Worm (Caenorhabditis elegans): ENCODE measurements around the gene F28H7.8.

Gene F28H7.8

ce11 chrV:10794463-10794862 lies 35.7 kb downstream of the F28H7.8 start:
- TF ChIP-seq mep-1 (tag; optimal IDR thresholded peaks at IDR 0.05) (no peak), mls-2 (tag; optimal IDR thresholded peaks at IDR 0.05) (no peak), ztf-11 (tag; optimal IDR thresholded peaks at IDR 0.05) (no peak), nhr-28 (tag; optimal IDR thresholded peaks at IDR 0.05) (no peak), ceh-83 (GFP tag; optimal IDR thresholded peaks at IDR 0.05) (no peak), pha-4 (tag; optimal IDR thresholded peaks at IDR 0.05) (no peak), flh-1 (GFP tag; optimal IDR thresholded peaks at IDR 0.05) (no peak), ceh-39 (tag; optimal IDR thresholded peaks at IDR 0.05) (no peak), unc-39 (tag; optimal IDR thresholded peaks at IDR 0.05) (no peak)

- TF ChIP-seq zip-8 (tag; optimal IDR thresholded peaks at IDR 0.05) (no peak), nhr-76 (tag; optimal IDR thresholded peaks at IDR 0.05) (no peak), bed-3 (GFP tag; optimal IDR thresholded peaks at IDR 0.05) (no peak), flh-1 (GFP tag; optimal IDR thresholded peaks at IDR 0.05) (no peak), mab-5 (tag; optimal IDR thresholded peaks at IDR 0.05) (no peak)
These were observed 36.7 kb downstream of the F28H7.8 start, which contains the start of gene D1054.19 for ce11 chrV:10795494-10795893. Gene D1054.19, plus strand, starts transcription at chrV:10795794.

ce11 chrV:10798090-10798489 lies 39.3 kb downstream of the F28H7.8 start, which contains the start of gene srh-184:
Gene srh-184, minus strand, starts transcription at chrV:10798190.
- TF ChIP-seq ztf-11 (tag; optimal IDR thresholded peaks at IDR 0.05) (no peak), tbx-8 (GFP tag; optimal IDR thresholded peaks at IDR 0.05) (no peak), nhr-12 (tag; optimal IDR thresholded peaks at IDR 0.05) (no peak), flh-1 (GFP tag; optimal IDR thresholded peaks at IDR 0.05) (no peak), ham-2 (GFP tag; optimal IDR thresholded peaks at IDR 0.05) (no peak), unc-62 (GFP tag; optimal IDR thresholded peaks at IDR 0.05) (no peak)

- TF ChIP-seq cnd-1 (tag; optimal IDR thresholded peaks at IDR 0.05) (no peak), nhr-76 (tag; optimal IDR thresholded peaks at IDR 0.05) (no peak), lin-32 (GFP tag; optimal IDR thresholded peaks at IDR 0.05) (no peak), nhr-237 (tag; optimal IDR thresholded peaks at IDR 0.05) (no peak), lsy-2 (tag; optimal IDR thresholded peaks at IDR 0.05) (no peak), mep-1 (tag; optimal IDR thresholded peaks at IDR 0.05) (no peak), zip-8 (tag; optimal IDR thresholded peaks at IDR 0.05) (no peak), ceh-39 (tag; optimal IDR thresholded peaks at IDR 0.05) (no peak), unc-39 (tag; optimal IDR thresholded peaks at IDR 0.05) (no peak)
These were observed 42.4 kb downstream of the F28H7.8 start, which contains the start of gene D1054.18 for ce11 chrV:10801154-10801553. Gene D1054.18, minus strand, starts transcription at chrV:10801198.

- TF ChIP-seq M03D4.4 (tag; optimal IDR thresholded peaks at IDR 0.05) (no peak), sem-2 (GFP tag; optimal IDR thresholded peaks at IDR 0.05) (no peak), mep-1 (tag; optimal IDR thresholded peaks at IDR 0.05) (no peak), unc-62 (GFP tag; optimal IDR thresholded peaks at IDR 0.05) (no peak), lin-32 (GFP tag; optimal IDR thresholded peaks at IDR 0.05) (no peak), ztf-11 (tag; optimal IDR thresholded peaks at IDR 0.05) (no peak), ceh-83 (GFP tag; optimal IDR thresholded peaks at IDR 0.05) (no peak), bed-3 (GFP tag; optimal IDR thresholded peaks at IDR 0.05) (no peak), lsy-2 (tag; optimal IDR thresholded peaks at IDR 0.05) (no peak), zip-8 (tag; optimal IDR thresholded peaks at IDR 0.05) (no peak), elt-3 (tag; optimal IDR thresholded peaks at IDR 0.05) (no peak), nhr-76 (tag; optimal IDR thresholded peaks at IDR 0.05) (no peak), elt-1 (tag; optimal IDR thresholded peaks at IDR 0.05; ENCODE audit: borderline replicate concordance, insufficient read depth) (no peak), lin-13 (tag; optimal IDR thresholded peaks at IDR 0.05) (no peak), ceh-43 (GFP tag; optimal IDR thresholded peaks at IDR 0.05) (no peak), ces-1 (GFP tag; optimal IDR thresholded peaks at IDR 0.05) (no peak), ham-2 (GFP tag; optimal IDR thresholded peaks at IDR 0.05) (no peak), sptf-1 (tag; optimal IDR thresholded peaks at IDR 0.05) (no peak)
These were observed 43.3 kb downstream of the F28H7.8 start for ce11 chrV:10802060-10802459.

- no peak for TF ChIP-seq ceh-39 (tag; optimal IDR thresholded peaks at IDR 0.05)
- TF ChIP-seq M03D4.4 (tag; optimal IDR thresholded peaks at IDR 0.05), result no peak
- no peak for TF ChIP-seq flh-1 (GFP tag; optimal IDR thresholded peaks at IDR 0.05)
- TF ChIP-seq cnd-1 (tag; optimal IDR thresholded peaks at IDR 0.05), result no peak
- TF ChIP-seq ham-2 (GFP tag; optimal IDR thresholded peaks at IDR 0.05), result no peak
- TF ChIP-seq ces-1 (GFP tag; optimal IDR thresholded peaks at IDR 0.05), result no peak
- TF ChIP-seq mep-1 (tag; optimal IDR thresholded peaks at IDR 0.05), result no peak
- TF ChIP-seq nhr-237 (tag; optimal IDR thresholded peaks at IDR 0.05), result no peak
- TF ChIP-seq unc-39 (tag; optimal IDR thresholded peaks at IDR 0.05), result no peak
- no peak for TF ChIP-seq sem-2 (GFP tag; optimal IDR thresholded peaks at IDR 0.05)
- TF ChIP-seq bed-3 (GFP tag; optimal IDR thresholded peaks at IDR 0.05), result no peak
- no peak for TF ChIP-seq elt-1 (tag; optimal IDR thresholded peaks at IDR 0.05; ENCODE audit: borderline replicate concordance, insufficient read depth)
- TF ChIP-seq ztf-11 (tag; optimal IDR thresholded peaks at IDR 0.05), result no peak
- TF ChIP-seq nhr-76 (tag; optimal IDR thresholded peaks at IDR 0.05), result no peak
- TF ChIP-seq nhr-28 (tag; optimal IDR thresholded peaks at IDR 0.05), result no peak
- no peak for TF ChIP-seq mab-5 (tag; optimal IDR thresholded peaks at IDR 0.05)
- no peak for TF ChIP-seq ceh-43 (GFP tag; optimal IDR thresholded peaks at IDR 0.05)
These were observed 45.6 kb downstream of the F28H7.8 start, which contains the start of gene secs-1 for ce11 chrV:10804374-10804773. Gene secs-1, minus strand, starts transcription at chrV:10804474.
